Worm (Caenorhabditis elegans) whole organism, early embryonic: ENCODE data around the gene T05G5.5.

Experiments used
- hmg-4 ChIP-seq: fragments of 200-800 bp; sonication (Bioruptor generic); optimal IDR thresholded peaks from 2 replicates; lab custom pipeline; 2018; ENCODE audit warnings: mild to moderate bottlenecking, missing genetic modification characterization, missing compliant biosample characterization
- tra-4 ChIP-seq: sonication (generic microtip); optimal IDR thresholded peaks from 2 replicates; lab custom pipeline; 2017; ENCODE audit warnings: missing genetic modification characterization, missing compliant biosample characterization

DNA sequence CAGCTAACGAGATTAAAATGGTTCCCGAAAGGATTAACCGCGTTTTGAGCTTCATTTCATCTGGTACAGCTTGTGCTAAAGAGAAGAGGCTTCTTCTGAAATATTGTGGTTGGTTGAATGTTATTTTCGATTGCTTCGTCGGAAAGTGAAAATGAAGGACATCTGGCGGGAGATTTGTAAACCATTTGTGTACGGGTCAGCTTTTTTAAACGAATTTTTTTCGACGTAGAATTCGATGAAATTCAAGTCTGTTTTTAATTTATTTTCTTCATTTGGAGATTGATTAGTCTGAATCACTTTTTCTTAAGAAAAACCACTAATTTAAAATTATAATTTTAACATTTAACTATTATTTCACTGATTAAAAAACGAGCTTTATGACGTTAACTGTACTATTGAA lies 29.0 kb upstream of the T05G5.5 start, which contains the start of gene sqv-3:
- no peak for TF ChIP-seq hmg-4 (GFP tag; lab: Kevin White, UChicago)
- no peak for TF ChIP-seq tra-4 (tag; lab: Kevin White, UChicago)
